Fruit fly (Drosophila melanogaster) whole organism, adult: Measurements from ENCODE around the gene PolA2.

Experiments used
- CG5204 ChIP-seq: fragments of 200-800 bp; sonication (Bioruptor generic); optimal IDR thresholded peaks from 2 replicates; lab custom pipeline; 2016; ENCODE audit warnings: missing biosample characterization, missing genetic modification characterization
- Mnt ChIP-seq: fragments of 200-800 bp; sonication (Bioruptor generic); optimal IDR thresholded peaks from 2 replicates; lab custom pipeline; 2016; ENCODE audit warnings: missing biosample characterization, mild to moderate bottlenecking, missing genetic modification characterization
- ovo ChIP-seq: fragments of 200-800 bp; sonication (Bioruptor generic); optimal IDR thresholded peaks from 2 replicates; lab custom pipeline; 2016; ENCODE audit warnings: missing biosample characterization, missing genetic modification characterization

dm6 chr3R:27194106-27194505 is 44.9 kb upstream of the PolA2 start, which contains the start of gene Ser:
- no peak for TF ChIP-seq CG5204 (GFP tag; lab: Kevin White, UChicago)
- TF ChIP-seq ovo, result no peak
- no peak for TF ChIP-seq Mnt (GFP tag; lab: Kevin White, UChicago)
